Fruit fly (Drosophila melanogaster): Measurements from ENCODE around the gene CG4789.
A peak's percentile ranks its signal among the peaks of the same experiment; 100 is the strongest.

The CG4789 gene

dm6 chrX:16780244-16780643, 20.5 kb upstream of the CG4789 start (continued):
- no peak for TF ChIP-seq CG31224 (GFP tag; IDR thresholded peaks at IDR 0.05)
- peak; percentile 12 for TF ChIP-seq pros (GFP tag; optimal IDR thresholded peaks at IDR 0.05)
- TF ChIP-seq peb (GFP tag; IDR thresholded peaks at IDR 0.05), result no peak
- TF ChIP-seq twi (tag; optimal IDR thresholded peaks at IDR 0.05), result peak; percentile 8
- TF ChIP-seq Pdp1 (GFP tag; optimal IDR thresholded peaks at IDR 0.05), result peak in 1 of 2 experiments; percentile 83
- TF ChIP-seq CG12769 (tag; optimal IDR thresholded peaks at IDR 0.05), result peak; percentile 42
- TF ChIP-seq Side (GFP tag; optimal IDR thresholded peaks at IDR 0.05), result no peak
- TF ChIP-seq CG14860 (GFP tag; IDR thresholded peaks at IDR 0.05; ENCODE audit: partially characterized antibody), result no peak

- TF ChIP-seq CG18599 (GFP tag; optimal IDR thresholded peaks at IDR 0.05) (peak; percentile 42), CG9215 (GFP tag; IDR thresholded peaks at IDR 0.05) (peak; percentile 21; the same call in 1 of the 2 replicates), bowl (GFP tag; IDR thresholded peaks at IDR 0.05) (no peak), fu2 (GFP tag; optimal IDR thresholded peaks at IDR 0.05) (peak; percentile 17), CG8944 (GFP tag; optimal IDR thresholded peaks at IDR 0.05) (no peak), CG13775 (GFP tag; optimal IDR thresholded peaks at IDR 0.05) (no peak), Med (GFP tag) (peak; percentile 88), Hsf (GFP tag; optimal IDR thresholded peaks at IDR 0.05) (peak; percentile 0), mam (GFP tag; optimal IDR thresholded peaks at IDR 0.05) (peak; percentile 34), fd64A (GFP tag; optimal IDR thresholded peaks at IDR 0.05) (no peak), sens (GFP tag) (peak; percentile 68), gcm2 (GFP tag; optimal IDR thresholded peaks at IDR 0.05) (no peak), CG7987 (GFP tag; optimal IDR thresholded peaks at IDR 0.05) (no peak), PHDP (tag; optimal IDR thresholded peaks at IDR 0.05) (peak; percentile 12), CG14441 (GFP tag; IDR thresholded peaks at IDR 0.05) (0 out of 2 replicates have a peak, but pooled peaks have one; percentile 8), lilli (GFP tag; optimal IDR thresholded peaks at IDR 0.05) (peak; percentile 38), BEAF-32 (GFP tag; optimal IDR thresholded peaks at IDR 0.05) (no peak), Side (GFP tag; optimal IDR thresholded peaks at IDR 0.05) (peak; percentile 24), Pdp1 (GFP tag; optimal IDR thresholded peaks at IDR 0.05) (peak; percentile 11 to 62), CG11504 (tag; optimal IDR thresholded peaks at IDR 0.05) (peak; percentile 37), HLH54F (GFP tag; optimal IDR thresholded peaks at IDR 0.05) (peak; percentile 23), Ssrp (tag; optimal IDR thresholded peaks at IDR 0.05) (no peak), tap (tag; optimal IDR thresholded peaks at IDR 0.05) (no peak), cwo (GFP tag; optimal IDR thresholded peaks at IDR 0.05) (peak; percentile 17), CG13287 (GFP tag; IDR thresholded peaks at IDR 0.05; ENCODE audit: partially characterized antibody) (no peak), Atf-2 (GFP tag; optimal IDR thresholded peaks at IDR 0.05) (peak; percentile 8), CG13624 (GFP tag; optimal IDR thresholded peaks at IDR 0.05) (peak; percentile 46), row (GFP tag; IDR thresholded peaks at IDR 0.05) (peak; percentile 32; the same call in 1 of the 3 replicates), CG17385 (GFP tag; optimal IDR thresholded peaks at IDR 0.05) (peak; percentile 6), CHES-1-like (GFP tag; optimal IDR thresholded peaks at IDR 0.05) (peak; percentile 45), org-1 (GFP tag; optimal IDR thresholded peaks at IDR 0.05) (peak; percentile 3), chif (GFP tag; optimal IDR thresholded peaks at IDR 0.05) (peak in 1 of 2 experiments; percentile 22), insv (GFP tag; optimal IDR thresholded peaks at IDR 0.05) (no peak), CG11456 (GFP tag; IDR thresholded peaks at IDR 0.05) (peak; percentile 55; the same call in 1 of the 3 replicates), Dp (GFP tag; optimal IDR thresholded peaks at IDR 0.05) (no peak), mld (GFP tag; IDR thresholded peaks at IDR 0.05; ENCODE audit: partially characterized antibody) (no peak), CG7372 (GFP tag; IDR thresholded peaks at IDR 0.05) (0 out of 2 replicates have a peak, but pooled peaks have one; percentile 8), disco-r (GFP tag; optimal IDR thresholded peaks at IDR 0.05) (no peak), ind (GFP tag; optimal IDR thresholded peaks at IDR 0.05) (peak; percentile 9), Dbx (GFP tag; IDR thresholded peaks at IDR 0.05) (0 out of 3 replicates have a peak, but pooled peaks have one; percentile 47), CG17802 (tag; optimal IDR thresholded peaks at IDR 0.05) (peak; percentile 11), CG12769 (tag; optimal IDR thresholded peaks at IDR 0.05) (peak; percentile 70), CG11560 (tag; IDR thresholded peaks at IDR 0.05) (0 out of 3 replicates have a peak, but pooled peaks have one; percentile 17)
Measured at dm6 chrX:16781055-16781454, 19.7 kb upstream of the CG4789 start.

Data from whole organism, embryonic.